In the genomic region with DNA sequence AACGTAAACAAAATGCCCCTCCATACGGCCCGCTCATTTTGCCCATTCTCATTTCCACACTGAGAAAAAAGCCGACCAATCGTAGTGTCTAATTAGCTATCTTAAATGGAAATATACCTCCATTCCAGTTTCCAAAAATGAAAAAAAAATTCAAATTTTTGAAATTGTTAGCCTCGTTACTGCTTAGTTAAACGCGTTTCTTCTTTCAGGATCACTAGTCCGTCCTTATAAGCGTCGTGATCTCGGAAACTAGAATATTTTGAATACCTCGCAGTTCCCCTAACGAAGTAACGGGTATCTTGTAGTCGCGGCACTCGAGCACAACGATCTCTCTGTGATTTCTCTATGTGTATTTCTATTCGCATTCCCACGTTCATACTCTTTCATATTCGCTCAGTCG, we compare ENCODE assay signal across 5 fruit fly cellular contexts.
A peak's percentile ranks its signal among the peaks of the same experiment; 100 is the strongest.
TF ChIP-seq lines count a peak whose summit lies in the region.

No protein-coding gene starts in this region.

- TF ChIP-seq CTCF in whole organism, embryonic (GFP tag; optimal IDR thresholded peaks at IDR 0.05; lab: Kevin White, UChicago), result no peak

TF ChIP-seq in whole organism, adult, 20 proteins besides CTCF, POLR2A, EP300 and RAD21 (continues in another document):
- TF ChIP-seq Clk (GFP tag; optimal IDR thresholded peaks at IDR 0.05; lab: Kevin White, UChicago) (no peak), ovo (GFP tag; optimal IDR thresholded peaks at IDR 0.05; lab: Kevin White, UChicago) (peak; percentile 37), CG33017 (tag; optimal IDR thresholded peaks at IDR 0.05; lab: Kevin White, UChicago) (no peak), pad (GFP tag; optimal IDR thresholded peaks at IDR 0.05; lab: Kevin White, UChicago) (peak; percentile 99), CG1620 (GFP tag; optimal IDR thresholded peaks at IDR 0.05; lab: Kevin White, UChicago) (peak; percentile 30), Crg-1 (GFP tag; optimal IDR thresholded peaks at IDR 0.05; lab: Kevin White, UChicago) (no peak), CG5204 (GFP tag; optimal IDR thresholded peaks at IDR 0.05; lab: Kevin White, UChicago) (peak; percentile 36), CG7045 (GFP tag; optimal IDR thresholded peaks at IDR 0.05; lab: Kevin White, UChicago) (no peak), cnc (optimal IDR thresholded peaks at IDR 0.05; lab: Kevin White, UChicago) (no peak), CG14711 (tag; optimal IDR thresholded peaks at IDR 0.05; lab: Kevin White, UChicago) (no peak), Mnt (GFP tag; optimal IDR thresholded peaks at IDR 0.05; lab: Kevin White, UChicago) (no peak), tj (GFP tag; optimal IDR thresholded peaks at IDR 0.05; lab: Kevin White, UChicago) (no peak), cic (GFP tag; optimal IDR thresholded peaks at IDR 0.05; lab: Kevin White, UChicago) (no peak), bab1 (GFP tag; optimal IDR thresholded peaks at IDR 0.05; lab: Kevin White, UChicago) (peak; percentile 30), CG7101 (tag; optimal IDR thresholded peaks at IDR 0.05; lab: Kevin White, UChicago) (peak; percentile 19), toe (GFP tag; optimal IDR thresholded peaks at IDR 0.05; lab: Kevin White, UChicago) (peak; percentile 5), CG11617 (GFP tag; optimal IDR thresholded peaks at IDR 0.05; lab: Kevin White, UChicago) (peak; percentile 26), Hr96 (GFP tag; optimal IDR thresholded peaks at IDR 0.05; lab: Kevin White, UChicago) (peak; percentile 25)

TF ChIP-seq in whole organism, embryonic, 481 proteins besides CTCF, POLR2A, EP300 and RAD21 (continues in another document):
- peak; percentile 36; the same call in 2 of the 3 replicates for TF ChIP-seq Aef1 (GFP tag; IDR thresholded peaks at IDR 0.05; lab: Robert Waterston, UW)
- TF ChIP-seq CG17568 (GFP tag; optimal IDR thresholded peaks at IDR 0.05; lab: Kevin White, UChicago), result no peak
- no peak for TF ChIP-seq CG10321 (GFP tag; IDR thresholded peaks at IDR 0.05; lab: Robert Waterston, UW)
- TF ChIP-seq MBD-R2 (GFP tag; IDR thresholded peaks at IDR 0.05; lab: Robert Waterston, UW), result no peak; the same call in 1 of the 2 replicates
- TF ChIP-seq CG11696 (GFP tag; IDR thresholded peaks at IDR 0.05; lab: Robert Waterston, UW), result no peak
- no peak for TF ChIP-seq CG17359 (tag; optimal IDR thresholded peaks at IDR 0.05; lab: Kevin White, UChicago)
- 0 out of 2 replicates have a peak, but pooled peaks have one; percentile 32 for TF ChIP-seq HLH3B (GFP tag; IDR thresholded peaks at IDR 0.05; lab: Robert Waterston, UW)
- TF ChIP-seq jumu (GFP tag; optimal IDR thresholded peaks at IDR 0.05; lab: Kevin White, UChicago), result peak; percentile 47
- TF ChIP-seq CG3065 (GFP tag; optimal IDR thresholded peaks at IDR 0.05; lab: Kevin White, UChicago), result no peak
- no peak for TF ChIP-seq CG16813 (GFP tag; IDR thresholded peaks at IDR 0.05; lab: Robert Waterston, UW; ENCODE audit: partially characterized antibody)
- peak; percentile 25 for TF ChIP-seq CG3995 (GFP tag; optimal IDR thresholded peaks at IDR 0.05; lab: Kevin White, UChicago)
- no peak for TF ChIP-seq CG30020 (tag; optimal IDR thresholded peaks at IDR 0.05; lab: Kevin White, UChicago)
- TF ChIP-seq CG32767 (GFP tag; IDR thresholded peaks at IDR 0.05; lab: Robert Waterston, UW), result 0 out of 2 replicates have a peak, but pooled peaks have one; percentile 29
- TF ChIP-seq bsh (GFP tag; optimal IDR thresholded peaks at IDR 0.05; lab: Kevin White, UChicago), result no peak
- TF ChIP-seq CG34376 (GFP tag; optimal IDR thresholded peaks at IDR 0.05; lab: Kevin White, UChicago), result no peak
- TF ChIP-seq gsb-n (tag; optimal IDR thresholded peaks at IDR 0.05; lab: Kevin White, UChicago), result no peak
- TF ChIP-seq fd96Cb (tag; optimal IDR thresholded peaks at IDR 0.05; lab: Kevin White, UChicago), result no peak

TF ChIP-seq in whole organism, prepupa, 60 proteins besides CTCF, POLR2A, EP300 and RAD21 (continues in another document):
- TF ChIP-seq CG8119 (GFP tag; IDR thresholded peaks at IDR 0.05; lab: Robert Waterston, UW) (peak; percentile 42; the same call in 1 of the 3 replicates), OdsH (GFP tag; optimal IDR thresholded peaks at IDR 0.05; lab: Kevin White, UChicago) (peak; percentile 31), pdm3 (GFP tag; optimal IDR thresholded peaks at IDR 0.05; lab: Kevin White, UChicago) (peak; percentile 16), CG8319 (GFP tag; optimal IDR thresholded peaks at IDR 0.05; lab: Kevin White, UChicago) (no peak), ss (GFP tag; optimal IDR thresholded peaks at IDR 0.05; lab: Kevin White, UChicago) (no peak), Smox (GFP tag; optimal IDR thresholded peaks at IDR 0.05; lab: Kevin White, UChicago) (no peak), salr (GFP tag; optimal IDR thresholded peaks at IDR 0.05; lab: Kevin White, UChicago) (peak in 1 of 2 experiments; percentile 3), fd59A (GFP tag; optimal IDR thresholded peaks at IDR 0.05; lab: Kevin White, UChicago) (no peak), CG9139 (GFP tag; optimal IDR thresholded peaks at IDR 0.05; lab: Kevin White, UChicago) (no peak), Ets21C (GFP tag; optimal IDR thresholded peaks at IDR 0.05; lab: Kevin White, UChicago) (no peak), Sox14 (GFP tag; optimal IDR thresholded peaks at IDR 0.05; lab: Kevin White, UChicago) (no peak), CG3032 (tag; optimal IDR thresholded peaks at IDR 0.05; lab: Kevin White, UChicago) (no peak), CG10631 (GFP tag; optimal IDR thresholded peaks at IDR 0.05; lab: Kevin White, UChicago) (peak; percentile 8), topi (GFP tag; optimal IDR thresholded peaks at IDR 0.05; lab: Kevin White, UChicago) (no peak), CG16779 (tag; optimal IDR thresholded peaks at IDR 0.05; lab: Kevin White, UChicago) (no peak), Hr39 (GFP tag; optimal IDR thresholded peaks at IDR 0.05; lab: Kevin White, UChicago) (peak; percentile 5), fd85E (GFP tag; optimal IDR thresholded peaks at IDR 0.05; lab: Kevin White, UChicago) (no peak), Sox15 (GFP tag; optimal IDR thresholded peaks at IDR 0.05; lab: Kevin White, UChicago) (no peak)

TF ChIP-seq in whole organism, pupa, 21 proteins besides CTCF, POLR2A, EP300 and RAD21:
- peak; percentile 5 for TF ChIP-seq Pif1A (GFP tag; optimal IDR thresholded peaks at IDR 0.05; lab: Kevin White, UChicago)
- TF ChIP-seq CG34367 (tag; optimal IDR thresholded peaks at IDR 0.05; lab: Kevin White, UChicago), result no peak
- peak; percentile 9 for TF ChIP-seq CG8159 (tag; optimal IDR thresholded peaks at IDR 0.05; lab: Kevin White, UChicago)
- no peak for TF ChIP-seq rn (GFP tag; IDR thresholded peaks at IDR 0.05; lab: Robert Waterston, UW)
- no peak for TF ChIP-seq CG15710 (tag; optimal IDR thresholded peaks at IDR 0.05; lab: Kevin White, UChicago)
- TF ChIP-seq CG14655 (GFP tag; optimal IDR thresholded peaks at IDR 0.05; lab: Kevin White, UChicago), result peak; percentile 61
- no peak for TF ChIP-seq CG9948 (tag; optimal IDR thresholded peaks at IDR 0.05; lab: Kevin White, UChicago)
- TF ChIP-seq fd96Ca (GFP tag; IDR thresholded peaks at IDR 0.05; lab: Robert Waterston, UW), result peak; percentile 54; the same call in 1 of the 3 replicates
- peak; percentile 43 for TF ChIP-seq CG8301 (tag; optimal IDR thresholded peaks at IDR 0.05; lab: Kevin White, UChicago)
- TF ChIP-seq CG32121 (GFP tag; IDR thresholded peaks at IDR 0.05; lab: Robert Waterston, UW), result no peak

TF ChIP-seq in whole organism, wandering third instar larva, 38 proteins besides CTCF, POLR2A, EP300 and RAD21:
- no peak for TF ChIP-seq CrebA (GFP tag; optimal IDR thresholded peaks at IDR 0.05; lab: Kevin White, UChicago; ENCODE audit: borderline replicate concordance)
- TF ChIP-seq dmrt93B (GFP tag; optimal IDR thresholded peaks at IDR 0.05; lab: Kevin White, UChicago), result peak; percentile 19
- TF ChIP-seq Rel (GFP tag; optimal IDR thresholded peaks at IDR 0.05; lab: Kevin White, UChicago), result no peak
- no peak for TF ChIP-seq Rel (tag; optimal IDR thresholded peaks at IDR 0.05; lab: Kevin White, UChicago)
- no peak for TF ChIP-seq Mio (GFP tag; optimal IDR thresholded peaks at IDR 0.05; lab: Kevin White, UChicago)
- peak; percentile 33 for TF ChIP-seq HLH106 (tag; optimal IDR thresholded peaks at IDR 0.05; lab: Kevin White, UChicago)
- TF ChIP-seq sv (GFP tag; optimal IDR thresholded peaks at IDR 0.05; lab: Kevin White, UChicago), result peak; percentile 23
- TF ChIP-seq GATAd (GFP tag; optimal IDR thresholded peaks at IDR 0.05; lab: Kevin White, UChicago), result no peak
